Fruit fly (Drosophila melanogaster) whole organism, wandering third instar larva: ENCODE results near the gene aru.

Experiments used
- Abd-B ChIP-seq: fragments of >200 bp; optimal IDR thresholded peaks from 2 replicates; lab custom pipeline; 2017; ENCODE audit warnings: missing biosample characterization, missing genetic modification characterization
- CG32264 ChIP-seq: fragments of 200-800 bp; sonication (Bioruptor generic); optimal IDR thresholded peaks from 2 replicates; lab custom pipeline; 2016; ENCODE audit warnings: missing biosample characterization, missing genetic modification characterization
- CG9705 ChIP-seq: fragments of 200-800 bp; sonication (Bioruptor generic); optimal IDR thresholded peaks from 2 replicates; lab custom pipeline; 2018; ENCODE audit warnings: missing biosample characterization, mild to moderate bottlenecking, missing genetic modification characterization
- CrebA ChIP-seq: fragments of 200-800 bp; sonication (Bioruptor generic); optimal IDR thresholded peaks from 2 replicates; lab custom pipeline; 2016; ENCODE audit warnings: missing biosample characterization, mild to moderate bottlenecking, missing genetic modification characterization, borderline replicate concordance
- Dfd ChIP-seq: fragments of >200 bp; optimal IDR thresholded peaks from 2 replicates; lab custom pipeline; 2017; ENCODE audit warnings: missing biosample characterization, missing genetic modification characterization
- Dif ChIP-seq: fragments of 200-275, 200-300 bp; sonication (Bioruptor generic); optimal IDR thresholded peaks from 2 replicates; lab custom pipeline; 2018; ENCODE audit warnings: missing biosample characterization, missing genetic modification characterization; ENCODE audit not compliant: partially characterized antibody
- GATAd ChIP-seq: sonication (Bioruptor generic); optimal IDR thresholded peaks from 2 replicates; lab custom pipeline; 2016; ENCODE audit warnings: missing biosample characterization, missing genetic modification characterization
- HLH106 ChIP-seq: fragments of 200-800 bp; optimal IDR thresholded peaks from 3 replicates; lab custom pipeline; 2019; ENCODE audit warnings: missing biosample characterization, mild to moderate bottlenecking, missing genetic modification characterization, moderate library complexity
- Hnf4 ChIP-seq: fragments of 200-800 bp; sonication (Bioruptor generic); optimal IDR thresholded peaks from 2 replicates; lab custom pipeline; 2016; ENCODE audit warnings: missing biosample characterization, mild to moderate bottlenecking, missing genetic modification characterization
- Hr78 ChIP-seq: fragments of >200 bp; optimal IDR thresholded peaks from 2 replicates; lab custom pipeline; 2017; ENCODE audit warnings: missing biosample characterization, missing genetic modification characterization
- Hr83 ChIP-seq: fragments of 200-300 bp; sonication (Bioruptor generic); optimal IDR thresholded peaks from 2 replicates; lab custom pipeline; 2016; ENCODE audit warnings: missing biosample characterization, mild to moderate bottlenecking, missing genetic modification characterization, moderate library complexity; ENCODE audit not compliant: poor library complexity, severe bottlenecking
- Jra ChIP-seq: sonication (Bioruptor generic); optimal IDR thresholded peaks from 2 replicates; lab custom pipeline; 2016; ENCODE audit warnings: missing biosample characterization, missing genetic modification characterization
- Mio ChIP-seq: sonication (Bioruptor generic); optimal IDR thresholded peaks from 2 replicates; lab custom pipeline; 2016; ENCODE audit warnings: missing biosample characterization, missing genetic modification characterization
- Myc ChIP-seq: fragments of >200 bp; optimal IDR thresholded peaks from 2 replicates; lab custom pipeline; 2017
- N ChIP-seq: fragments of >200 bp; optimal IDR thresholded peaks from 2 replicates; lab custom pipeline; 2018; ENCODE audit warnings: missing biosample characterization, missing external identifiers, missing genetic modification characterization
- OdsH ChIP-seq: fragments of 200-800 bp; sonication (Bioruptor generic); optimal IDR thresholded peaks from 2 replicates; lab custom pipeline; 2016; ENCODE audit warnings: missing biosample characterization, mild to moderate bottlenecking, missing genetic modification characterization
- Rel ChIP-seq, 2 experiments: fragments of 200-800 bp; sonication (Bioruptor generic) in 1 of 2; optimal IDR thresholded peaks; 2 replicates in 1 of 2; 3 replicates in 1 of 2; lab custom pipeline; 2016 to 2019; ENCODE audit warnings: mild to moderate bottlenecking in 2 of 2, missing biosample characterization in 2 of 2, missing genetic modification characterization in 2 of 2, moderate library complexity in 1 of 2
- Sp1 ChIP-seq: fragments of 200-800 bp; sonication (Bioruptor generic); optimal IDR thresholded peaks from 3 replicates; lab custom pipeline; 2019; ENCODE audit warnings: missing biosample characterization, mild to moderate bottlenecking, missing genetic modification characterization, moderate library complexity
- Vsx2 ChIP-seq: fragments of 200-300, 225-300 bp; sonication (Bioruptor generic); optimal IDR thresholded peaks from 2 replicates; lab custom pipeline; 2018; ENCODE audit warnings: missing biosample characterization, missing genetic modification characterization; ENCODE audit not compliant: partially characterized antibody
- br ChIP-seq: fragments of 200-800 bp; sonication (Bioruptor generic); optimal IDR thresholded peaks from 2 replicates; lab custom pipeline; 2016; ENCODE audit warnings: missing biosample characterization, missing genetic modification characterization
- brk ChIP-seq: fragments of 200-800 bp; sonication (Bioruptor generic); optimal IDR thresholded peaks from 2 replicates; lab custom pipeline; 2016; ENCODE audit warnings: missing biosample characterization, mild to moderate bottlenecking, missing genetic modification characterization
- dl ChIP-seq, 2 experiments: fragments of 175-275, 200-275 bp in 1 of 2; fragments of 200-275 bp in 1 of 2; sonication (Bioruptor generic); optimal IDR thresholded peaks; lab custom pipeline; 2018; ENCODE audit warnings: mild to moderate bottlenecking in 2 of 2, missing biosample characterization in 2 of 2, missing genetic modification characterization in 2 of 2, moderate library complexity in 2 of 2; ENCODE audit not compliant: partially characterized antibody in 2 of 2, insufficient read depth in 1 of 2
- dmrt93B ChIP-seq: fragments of 200-800 bp; sonication (Bioruptor generic); optimal IDR thresholded peaks from 2 replicates; lab custom pipeline; 2018; ENCODE audit warnings: missing biosample characterization, mild to moderate bottlenecking, missing genetic modification characterization
- dsf ChIP-seq: sonication (Bioruptor generic); optimal IDR thresholded peaks from 2 replicates; lab custom pipeline; 2016; ENCODE audit warnings: missing biosample characterization, missing genetic modification characterization, borderline replicate concordance
- ey ChIP-seq: fragments of 200-800 bp; sonication (Bioruptor generic); optimal IDR thresholded peaks from 2 replicates; lab custom pipeline; 2016; ENCODE audit warnings: missing biosample characterization, missing genetic modification characterization
- foxo ChIP-seq, 2 experiments: fragments of 200-800 bp; sonication (Bioruptor generic); optimal IDR thresholded peaks; 2 replicates in 1 of 2; 3 replicates in 1 of 2; lab custom pipeline; 2016 to 2017; ENCODE audit warnings: missing biosample characterization in 2 of 2, missing genetic modification characterization in 2 of 2
- fru ChIP-seq: fragments of 200-800 bp; sonication (Bioruptor generic); optimal IDR thresholded peaks from 3 replicates; lab custom pipeline; 2016; ENCODE audit warnings: missing biosample characterization, mild to moderate bottlenecking, missing genetic modification characterization
- h ChIP-seq: fragments of 200-800 bp; sonication (Bioruptor generic); optimal IDR thresholded peaks from 3 replicates; lab custom pipeline; 2016; ENCODE audit warnings: missing biosample characterization, mild to moderate bottlenecking, missing genetic modification characterization
- jim ChIP-seq: fragments of 175-275, 200-325 bp; sonication (Bioruptor generic); optimal IDR thresholded peaks from 2 replicates; lab custom pipeline; 2016; ENCODE audit warnings: missing biosample characterization, mild to moderate bottlenecking, missing genetic modification characterization
- lola ChIP-seq: fragments of >200 bp; optimal IDR thresholded peaks from 2 replicates; lab custom pipeline; 2017; ENCODE audit warnings: missing biosample characterization, missing genetic modification characterization
- pan ChIP-seq: fragments of >200 bp; optimal IDR thresholded peaks from 2 replicates; lab custom pipeline; 2017
- psq ChIP-seq: fragments of 200-800 bp; sonication (Bioruptor generic); optimal IDR thresholded peaks from 3 replicates; lab custom pipeline; 2017; ENCODE audit warnings: missing biosample characterization, mild to moderate bottlenecking, missing genetic modification characterization, moderate library complexity
- rgr ChIP-seq: fragments of 200-800 bp; sonication (Bioruptor generic); optimal IDR thresholded peaks from 3 replicates; lab custom pipeline; 2016; ENCODE audit warnings: missing biosample characterization, mild to moderate bottlenecking, missing genetic modification characterization
- sage ChIP-seq: fragments of 200-800 bp; sonication (Bioruptor generic); optimal IDR thresholded peaks from 2 replicates; lab custom pipeline; 2016; ENCODE audit warnings: missing biosample characterization, mild to moderate bottlenecking, missing genetic modification characterization
- sv ChIP-seq: fragments of 200-800 bp; sonication (Bioruptor generic); optimal IDR thresholded peaks from 3 replicates; lab custom pipeline; 2016; ENCODE audit warnings: missing biosample characterization, missing genetic modification characterization
- tai ChIP-seq: sonication (Bioruptor generic); optimal IDR thresholded peaks from 2 replicates; lab custom pipeline; 2016; ENCODE audit warnings: missing biosample characterization, missing genetic modification characterization
- usp ChIP-seq: fragments of >200 bp; optimal IDR thresholded peaks from 2 replicates; lab custom pipeline; 2017; ENCODE audit warnings: missing biosample characterization, missing genetic modification characterization
- woc ChIP-seq: sonication (Bioruptor generic); optimal IDR thresholded peaks from 2 replicates; lab custom pipeline; 2016; ENCODE audit warnings: missing biosample characterization, mild to moderate bottlenecking, missing genetic modification characterization

aru gene

dm6 chr2L:827516-828362 lies 40.4 kb downstream of the aru start:
- TF ChIP-seq woc: no peak
- TF ChIP-seq ey (GFP tag; lab: Kevin White, UChicago): no peak
- no peak for TF ChIP-seq Mio
- no peak for TF ChIP-seq rgr (GFP tag; lab: Kevin White, UChicago)
- TF ChIP-seq dl (GFP tag; optimal IDR thresholded peaks at IDR 0.05; lab: Kevin White, UChicago; ENCODE audit: insufficient read depth in 1 of 2, partially characterized antibody in 2 of 2): no peak
- peak; percentile 24 for TF ChIP-seq h
- peak; percentile 5 for TF ChIP-seq Sp1 (GFP tag; lab: Kevin White, UChicago)
- no peak for TF ChIP-seq CG9705 (GFP tag; lab: Kevin White, UChicago)
- peak; percentile 18 for TF ChIP-seq psq
- TF ChIP-seq Hnf4 (GFP tag; lab: Kevin White, UChicago): peak; percentile 17
- no peak for TF ChIP-seq jim
- no peak for TF ChIP-seq dsf (GFP tag; lab: Kevin White, UChicago)
- TF ChIP-seq Rel (GFP tag; optimal IDR thresholded peaks at IDR 0.05; lab: Kevin White, UChicago): no peak
- TF ChIP-seq Rel (tag; optimal IDR thresholded peaks at IDR 0.05; lab: Kevin White, UChicago): peak; percentile 99
- TF ChIP-seq pan (lab: Kevin White, UChicago): no peak
- no peak for TF ChIP-seq Jra (GFP tag; lab: Kevin White, UChicago)
- TF ChIP-seq brk: no peak
- no peak for TF ChIP-seq Hr78 (GFP tag; lab: Kevin White, UChicago)
- no peak for TF ChIP-seq Abd-B (GFP tag; lab: Kevin White, UChicago)
- no peak for TF ChIP-seq CrebA
- no peak for TF ChIP-seq sv (GFP tag; lab: Kevin White, UChicago)
- TF ChIP-seq GATAd: no peak
- no peak for TF ChIP-seq lola (GFP tag; lab: Kevin White, UChicago)
- TF ChIP-seq fru (GFP tag; lab: Kevin White, UChicago): no peak
- TF ChIP-seq HLH106 (tag; lab: Kevin White, UChicago): no peak
- peak; percentile 28 for TF ChIP-seq br (GFP tag; lab: Kevin White, UChicago)
- peak in 1 of 2 experiments; percentile 18 for TF ChIP-seq foxo (GFP tag; optimal IDR thresholded peaks at IDR 0.05; lab: Kevin White, UChicago)
- peak; percentile 26 for TF ChIP-seq OdsH (GFP tag; lab: Kevin White, UChicago)
- no peak for TF ChIP-seq Myc (lab: Kevin White, UChicago)
- no peak for TF ChIP-seq tai (GFP tag; lab: Kevin White, UChicago)
- no peak for TF ChIP-seq sage (GFP tag; lab: Kevin White, UChicago)
- TF ChIP-seq Dfd (GFP tag; lab: Kevin White, UChicago): no peak
- no peak for TF ChIP-seq CG32264 (GFP tag; lab: Kevin White, UChicago)
- TF ChIP-seq dmrt93B (GFP tag; lab: Kevin White, UChicago): no peak
- TF ChIP-seq Hr83 (GFP tag; lab: Kevin White, UChicago): no peak
- TF ChIP-seq N (GFP tag; lab: Kevin White, UChicago): no peak
- peak; percentile 17 for TF ChIP-seq Dif
- TF ChIP-seq usp (GFP tag; lab: Kevin White, UChicago): no peak
- TF ChIP-seq Vsx2: no peak

dm6 chr2L:827049-827448 lies 41.1 kb downstream of the aru start:
- TF ChIP-seq Jra (GFP tag; lab: Kevin White, UChicago): no peak
- TF ChIP-seq Myc (lab: Kevin White, UChicago): no peak
- no peak for TF ChIP-seq Hnf4 (GFP tag; lab: Kevin White, UChicago)
- no peak for TF ChIP-seq pan (lab: Kevin White, UChicago)
- TF ChIP-seq psq: no peak
- no peak for TF ChIP-seq Sp1 (GFP tag; lab: Kevin White, UChicago)
- no peak for TF ChIP-seq sv (GFP tag; lab: Kevin White, UChicago)
- TF ChIP-seq usp (GFP tag; lab: Kevin White, UChicago): no peak
- no peak for TF ChIP-seq sage (GFP tag; lab: Kevin White, UChicago)
- no peak for TF ChIP-seq ey (GFP tag; lab: Kevin White, UChicago)
- TF ChIP-seq Dfd (GFP tag; lab: Kevin White, UChicago): no peak
- no peak for TF ChIP-seq CG9705 (GFP tag; lab: Kevin White, UChicago)
- TF ChIP-seq lola (GFP tag; lab: Kevin White, UChicago): no peak
- TF ChIP-seq Rel (GFP tag; optimal IDR thresholded peaks at IDR 0.05; lab: Kevin White, UChicago): no peak
- TF ChIP-seq Rel (tag; optimal IDR thresholded peaks at IDR 0.05; lab: Kevin White, UChicago): no peak
- TF ChIP-seq foxo (GFP tag; optimal IDR thresholded peaks at IDR 0.05; lab: Kevin White, UChicago): no peak
- no peak for TF ChIP-seq Hr78 (GFP tag; lab: Kevin White, UChicago)
- TF ChIP-seq jim: no peak
- TF ChIP-seq rgr (GFP tag; lab: Kevin White, UChicago): no peak
- no peak for TF ChIP-seq dsf (GFP tag; lab: Kevin White, UChicago)
